Worm (Caenorhabditis elegans): Measurements from ENCODE around the gene acd-3.

The acd-3 gene

DNA sequence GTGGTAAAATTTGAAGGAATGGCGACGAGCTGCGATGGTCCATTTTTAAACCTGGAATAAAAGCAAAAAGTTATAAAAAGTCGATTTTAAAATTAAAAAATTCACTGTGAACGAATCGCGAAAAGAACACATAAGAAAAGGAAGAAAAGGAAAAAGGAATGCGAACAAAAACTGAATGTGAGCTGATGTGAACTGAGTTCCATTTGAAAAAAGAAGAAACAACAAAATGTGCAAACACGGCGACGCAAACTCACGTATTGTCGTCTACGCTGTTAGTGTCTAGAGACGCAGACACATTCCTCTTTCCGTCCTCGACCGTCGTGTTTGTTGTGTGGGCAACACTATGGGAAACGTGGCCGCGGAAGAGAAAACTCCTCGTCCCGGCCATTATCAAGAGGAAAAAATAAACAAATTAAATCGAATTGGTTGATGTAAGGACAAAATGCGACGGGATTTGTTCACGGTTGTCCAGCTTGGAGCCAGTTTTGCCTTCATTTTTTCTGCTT lies 4.7 kb downstream of the acd-3 start, which contains the start of the genes C27C12.1 and C27C12.4 (continued):
- TF ChIP-seq php-3 (GFP tag; IDR thresholded peaks at IDR 0.05) (no peak), nhr-25 (tag; optimal IDR thresholded peaks at IDR 0.05; ENCODE audit: borderline replicate concordance, insufficient read depth) (peak; percentile 31), arid-1 (GFP tag; conservative IDR thresholded peaks at IDR 0.05) (no peak; the same call in 1 of the 2 replicates), spr-3 (GFP tag; optimal IDR thresholded peaks at IDR 0.05) (no peak), vab-7 (GFP tag; IDR thresholded peaks at IDR 0.05) (no peak), F49E8.2 (tag; optimal IDR thresholded peaks at IDR 0.05; ENCODE audit: borderline replicate concordance) (no peak), madf-9 (GFP tag; conservative IDR thresholded peaks at IDR 0.05) (peak; percentile 47; the same call in 1 of the 2 replicates), lin-38 (GFP tag; IDR thresholded peaks at IDR 0.05) (no peak; the same call in 1 of the 2 replicates), gei-8 (GFP tag; optimal IDR thresholded peaks at IDR 0.05) (no peak), dpl-1 (GFP tag; optimal IDR thresholded peaks at IDR 0.05) (peak; percentile 71), zip-2 (tag; optimal IDR thresholded peaks at IDR 0.05) (peak; percentile 57), ceh-32 (tag; optimal IDR thresholded peaks at IDR 0.05; ENCODE audit: poor library complexity) (no peak), zfp-2 (tag; optimal IDR thresholded peaks at IDR 0.05) (no peak), lin-13 (GFP tag; optimal IDR thresholded peaks at IDR 0.05) (peak; percentile 76), zfp-3 (GFP tag; conservative IDR thresholded peaks at IDR 0.05) (no peak), dve-1 (tag; optimal IDR thresholded peaks at IDR 0.05; ENCODE audit: insufficient read depth) (no peak), F44E2.7 (GFP tag; IDR thresholded peaks at IDR 0.05) (no peak), aly-2 (tag; optimal IDR thresholded peaks at IDR 0.05) (no peak), dmd-9 (GFP tag; IDR thresholded peaks at IDR 0.05) (0 out of 2 replicates have a peak, but pooled peaks have one; percentile 18), mxl-3 (GFP tag; optimal IDR thresholded peaks at IDR 0.05) (peak; percentile 90), hlh-11 (tag; optimal IDR thresholded peaks at IDR 0.05) (peak; percentile 90), nhr-10 (tag; optimal IDR thresholded peaks at IDR 0.05) (no peak), set-16 (GFP tag; IDR thresholded peaks at IDR 0.05) (no peak), nhr-48 (tag; optimal IDR thresholded peaks at IDR 0.05) (peak; percentile 61), Y48G9A.11 (GFP tag; IDR thresholded peaks at IDR 0.05) (no peak), nhr-11 (tag; optimal IDR thresholded peaks at IDR 0.05) (peak; percentile 81), T20F7.1 (GFP tag; optimal IDR thresholded peaks at IDR 0.05) (peak; percentile 73), Y75B8A.6 (GFP tag; IDR thresholded peaks at IDR 0.05) (no peak), lsy-2 (tag; optimal IDR thresholded peaks at IDR 0.05) (peak; percentile 10 to 88), duxl-1 (tag; optimal IDR thresholded peaks at IDR 0.05; ENCODE audit: poor library complexity) (peak; percentile 76), unc-130 (GFP tag; optimal IDR thresholded peaks at IDR 0.05) (peak; percentile 33), rbr-2 (tag; optimal IDR thresholded peaks at IDR 0.05) (peak; percentile 86), sdz-12 (GFP tag; optimal IDR thresholded peaks at IDR 0.05) (no peak), cey-2 (tag; optimal IDR thresholded peaks at IDR 0.05; ENCODE audit: borderline replicate concordance, insufficient read depth) (no peak), ceh-82 (tag; optimal IDR thresholded peaks at IDR 0.05) (no peak), daf-8 (GFP tag; IDR thresholded peaks at IDR 0.05) (no peak), nhr-77 (tag; optimal IDR thresholded peaks at IDR 0.05) (peak; percentile 88), mes-2 (tag; optimal IDR thresholded peaks at IDR 0.05; ENCODE audit: poor library complexity, severe bottlenecking) (peak; percentile 94), unc-39 (tag; optimal IDR thresholded peaks at IDR 0.05) (no peak), ceh-28 (tag; optimal IDR thresholded peaks at IDR 0.05) (no peak), dmd-6 (GFP tag; IDR thresholded peaks at IDR 0.05) (peak; percentile 84), F37D6.2 (tag; optimal IDR thresholded peaks at IDR 0.05) (peak; percentile 58), F26F4.8 (GFP tag; conservative IDR thresholded peaks at IDR 0.05) (no peak), ctbp-1 (GFP tag; IDR thresholded peaks at IDR 0.05) (peak; percentile 53; the same call in 1 of the 2 replicates), jun-1 (tag; optimal IDR thresholded peaks at IDR 0.05) (no peak), aha-1 (tag) (no peak), nhr-102 (tag; optimal IDR thresholded peaks at IDR 0.05) (peak; percentile 77), nhr-41 (GFP tag; IDR thresholded peaks at IDR 0.05) (no peak), nhr-42 (GFP tag; IDR thresholded peaks at IDR 0.05) (0 out of 2 replicates have a peak, but pooled peaks have one; percentile 40), daf-19 (GFP tag; conservative IDR thresholded peaks at IDR 0.05) (no peak)

All from whole organism, L4 larva.